Worm (Caenorhabditis elegans) whole organism, young adult: ENCODE data around the gene mboa-6.

Source experiments
- B0336.3 ChIP-seq: fragments of 200-800 bp; sonication (Bioruptor generic); IDR thresholded peaks from 2 replicates; pipeline ENCODE4 v1.3.6; 2022; ENCODE audit warnings: missing genetic modification characterization, missing compliant biosample characterization
- C17E4.6 ChIP-seq: fragments of 200-800 bp; sonication (Bioruptor generic); IDR thresholded peaks from 2 replicates; pipeline ENCODE4 v1.3.6; 2022; ENCODE audit warnings: missing genetic modification reagents, missing genetic modification characterization, missing compliant biosample characterization
- D2030.7 ChIP-seq: fragments of 200-800 bp; sonication (Bioruptor generic); IDR thresholded peaks from 2 replicates; pipeline ENCODE4 v1.3.6; 2022; ENCODE audit warnings: missing genetic modification reagents, missing genetic modification characterization, missing compliant biosample characterization
- F37B4.10 ChIP-seq: fragments of 200-800 bp; sonication (Bioruptor generic); IDR thresholded peaks from 2 replicates; pipeline ENCODE4 v1.3.6; 2022; ENCODE audit warnings: missing genetic modification characterization, missing compliant biosample characterization
- F49E8.2 ChIP-seq: sonication (generic microtip); optimal IDR thresholded peaks from 3 replicates; lab custom pipeline; 2017; ENCODE audit warnings: missing genetic modification characterization, mild to moderate bottlenecking, missing compliant biosample characterization, antibody characterized with exemption, moderate library complexity; ENCODE audit not compliant: insufficient read depth
- F57A8.1 ChIP-seq: fragments of 200-800 bp; sonication (Bioruptor generic); optimal IDR thresholded peaks from 2 replicates; lab custom pipeline; 2018; ENCODE audit warnings: mild to moderate bottlenecking, missing genetic modification characterization, moderate library complexity, missing compliant biosample characterization
- Y56A3A.18 ChIP-seq: fragments of 200-800 bp; sonication (Bioruptor generic); IDR thresholded peaks from 2 replicates; pipeline ENCODE4 v1.3.6; 2022; ENCODE audit warnings: missing genetic modification reagents, missing genetic modification characterization, missing compliant biosample characterization
- Y79H2A.3 ChIP-seq: fragments of 200-800 bp; sonication (Bioruptor generic); conservative IDR thresholded peaks from 2 replicates; pipeline ENCODE4 v1.3.6; 2022; ENCODE audit warnings: missing genetic modification reagents, missing genetic modification characterization, missing compliant biosample characterization
- ZK185.1 ChIP-seq: sonication (generic microtip); optimal IDR thresholded peaks from 2 replicates; lab custom pipeline; 2016; ENCODE audit warnings: mild to moderate bottlenecking, missing genetic modification characterization, missing compliant biosample characterization; ENCODE audit not compliant: poor library complexity, severe bottlenecking
- bed-1 ChIP-seq: fragments of 200-800 bp; sonication (Bioruptor generic); IDR thresholded peaks from 2 replicates; pipeline ENCODE4 v1.3.6; 2022; ENCODE audit warnings: missing genetic modification reagents, missing genetic modification characterization, missing compliant biosample characterization
- ccch-3 ChIP-seq: fragments of 200-800 bp; sonication (Bioruptor generic); optimal IDR thresholded peaks from 2 replicates; lab custom pipeline; 2018; ENCODE audit warnings: mild to moderate bottlenecking, missing genetic modification characterization, missing compliant biosample characterization
- cebp-1 ChIP-seq, 2 experiments: fragments of 200-800 bp in 1 of 2; sonication (Bioruptor generic) in 1 of 2; sonication (generic microtip) in 1 of 2; IDR thresholded peaks in 1 of 2; optimal IDR thresholded peaks in 1 of 2; 2 replicates each; pipeline versions ENCODE4 v1.3.6 to Lab custom; 2017 to 2022; ENCODE audit warnings: missing compliant biosample characterization in 2 of 2, missing genetic modification characterization in 2 of 2, mild to moderate bottlenecking in 1 of 2, missing genetic modification reagents in 1 of 2, moderate library complexity in 1 of 2
- cebp-2 ChIP-seq: fragments of 200-800 bp; sonication (Bioruptor generic); IDR thresholded peaks from 2 replicates; pipeline ENCODE4 v1.3.6; 2022; ENCODE audit warnings: missing genetic modification characterization, missing compliant biosample characterization
- ceh-100 ChIP-seq: fragments of 200-800 bp; sonication (Bioruptor generic); IDR thresholded peaks from 2 replicates; pipeline ENCODE4 v1.3.6; 2022; ENCODE audit warnings: missing genetic modification reagents, missing genetic modification characterization, missing compliant biosample characterization
- ceh-27 ChIP-seq: fragments of 200-800 bp; sonication (Bioruptor generic); optimal IDR thresholded peaks from 2 replicates; lab custom pipeline; 2018; ENCODE audit warnings: mild to moderate bottlenecking, missing genetic modification characterization, moderate library complexity, missing compliant biosample characterization
- die-1 ChIP-seq: sonication (generic microtip); optimal IDR thresholded peaks from 2 replicates; lab custom pipeline; 2016; ENCODE audit warnings: missing genotype, mild to moderate bottlenecking, missing genetic modification characterization, missing compliant biosample characterization
- dox-1 ChIP-seq: fragments of 200-800 bp; sonication (Bioruptor generic); IDR thresholded peaks from 2 replicates; pipeline ENCODE4 v1.3.6; 2022; ENCODE audit warnings: missing genetic modification reagents, missing genetic modification characterization, missing compliant biosample characterization
- egl-18 ChIP-seq: fragments of 200-800 bp; sonication (Bioruptor generic); IDR thresholded peaks from 2 replicates; pipeline ENCODE4 v1.3.6; 2022; ENCODE audit warnings: missing genetic modification reagents, missing genetic modification characterization, missing compliant biosample characterization
- him-1 ChIP-seq: sonication (generic microtip); optimal IDR thresholded peaks from 2 replicates; lab custom pipeline; 2016; ENCODE audit warnings: missing genotype, missing genetic modification reagents, missing genetic modification characterization, missing compliant biosample characterization
- hlh-12 ChIP-seq: sonication (generic microtip); optimal IDR thresholded peaks from 2 replicates; lab custom pipeline; 2016; ENCODE audit warnings: missing genetic modification characterization, missing compliant biosample characterization
- hrde-1 ChIP-seq: sonication (generic microtip); optimal IDR thresholded peaks from 2 replicates; lab custom pipeline; 2016; ENCODE audit warnings: missing genetic modification characterization, mild to moderate bottlenecking, missing compliant biosample characterization, moderate library complexity, missing genotype, missing genetic modification reagents, borderline replicate concordance
- let-526 ChIP-seq: fragments of 200-800 bp; sonication (Bioruptor generic); IDR thresholded peaks from 2 replicates; pipeline ENCODE4 v1.3.6; 2022; ENCODE audit warnings: missing genetic modification reagents, missing genetic modification characterization, missing compliant biosample characterization
- lin-26 ChIP-seq: fragments of 200-800 bp; sonication (Bioruptor generic); IDR thresholded peaks from 2 replicates; pipeline ENCODE4 v1.3.6; 2022; ENCODE audit warnings: missing genetic modification reagents, missing genetic modification characterization, missing compliant biosample characterization
- lin-40 ChIP-seq: sonication (generic microtip); optimal IDR thresholded peaks from 2 replicates; lab custom pipeline; 2016; ENCODE audit warnings: missing genetic modification characterization, mild to moderate bottlenecking, missing compliant biosample characterization, missing genotype, missing genetic modification reagents
- lin-54 ChIP-seq: fragments of 200-800 bp; sonication (Bioruptor generic); optimal IDR thresholded peaks from 2 replicates; lab custom pipeline; 2018; ENCODE audit warnings: mild to moderate bottlenecking, missing genetic modification characterization, missing compliant biosample characterization
- lsl-1 ChIP-seq: fragments of 200-800 bp; sonication (Bioruptor generic); optimal IDR thresholded peaks from 2 replicates; lab custom pipeline; 2018; ENCODE audit warnings: mild to moderate bottlenecking, missing genetic modification characterization, moderate library complexity, missing compliant biosample characterization
- mcd-1 ChIP-seq: fragments of 200-800 bp; sonication (Bioruptor generic); IDR thresholded peaks from 2 replicates; pipeline ENCODE4 v1.3.6; 2022; ENCODE audit warnings: missing genetic modification reagents, missing genetic modification characterization, missing compliant biosample characterization
- nhr-120 ChIP-seq: fragments of 200-800 bp; sonication (Bioruptor generic); IDR thresholded peaks from 2 replicates; pipeline ENCODE4 v1.3.6; 2022; ENCODE audit warnings: missing genetic modification characterization, missing compliant biosample characterization
- rec-8 ChIP-seq, 2 experiments: sonication (generic microtip); optimal IDR thresholded peaks; 2 replicates each; lab custom pipeline; 2016; ENCODE audit warnings: mild to moderate bottlenecking in 2 of 2, missing genetic modification characterization in 2 of 2, missing genetic modification reagents in 2 of 2, missing genotype in 2 of 2, missing biosample characterization in 1 of 2, missing compliant biosample characterization in 1 of 2, moderate library complexity in 1 of 2
- sea-2 ChIP-seq: fragments of 200-800 bp; sonication (Bioruptor generic); IDR thresholded peaks from 2 replicates; pipeline ENCODE4 v1.3.6; 2022; ENCODE audit warnings: missing genetic modification characterization, missing compliant biosample characterization
- snpc-1.1 ChIP-seq: sonication (generic microtip); optimal IDR thresholded peaks from 2 replicates; lab custom pipeline; 2017; ENCODE audit warnings: missing genetic modification characterization, mild to moderate bottlenecking, missing compliant biosample characterization, antibody characterized with exemption, moderate library complexity, missing genotype, missing genetic modification reagents; ENCODE audit not compliant: insufficient read depth
- sptf-2 ChIP-seq: fragments of 200-800 bp; sonication (Bioruptor generic); optimal IDR thresholded peaks from 2 replicates; lab custom pipeline; 2018; ENCODE audit warnings: mild to moderate bottlenecking, missing genetic modification characterization, missing compliant biosample characterization
- tbx-9 ChIP-seq: sonication (generic microtip); optimal IDR thresholded peaks from 2 replicates; lab custom pipeline; 2016; ENCODE audit warnings: borderline replicate concordance, missing genetic modification characterization, inconsistent platforms, missing compliant biosample characterization
- xnd-1 ChIP-seq: sonication (generic microtip); optimal IDR thresholded peaks from 2 replicates; lab custom pipeline; 2016; ENCODE audit warnings: missing genotype, missing genetic modification reagents, missing genetic modification characterization, missing compliant biosample characterization
- zfh-2 ChIP-seq: fragments of 200-800 bp; sonication (Bioruptor generic); conservative IDR thresholded peaks from 2 replicates; pipeline ENCODE4 v1.3.6; 2022; ENCODE audit warnings: missing genetic modification reagents, missing genetic modification characterization, missing compliant biosample characterization
- zim-3 ChIP-seq: sonication (generic microtip); optimal IDR thresholded peaks from 2 replicates; lab custom pipeline; 2017; ENCODE audit warnings: mild to moderate bottlenecking, missing genetic modification characterization, moderate library complexity, missing compliant biosample characterization
- ztf-18 ChIP-seq: sonication (generic microtip); optimal IDR thresholded peaks from 2 replicates; lab custom pipeline; 2016; ENCODE audit warnings: missing genotype, mild to moderate bottlenecking, missing genetic modification characterization, missing compliant biosample characterization
- ztf-28 ChIP-seq: fragments of 200-800 bp; sonication (Bioruptor generic); IDR thresholded peaks from 2 replicates; pipeline ENCODE4 v1.3.6; 2022; ENCODE audit warnings: missing genetic modification reagents, missing genetic modification characterization, missing compliant biosample characterization
- ztf-6 ChIP-seq: fragments of 200-800 bp; sonication (Bioruptor generic); IDR thresholded peaks from 2 replicates; pipeline ENCODE4 v1.3.6; 2022; ENCODE audit warnings: missing genetic modification reagents, missing genetic modification characterization, missing compliant biosample characterization

Gene mboa-6

DNA sequence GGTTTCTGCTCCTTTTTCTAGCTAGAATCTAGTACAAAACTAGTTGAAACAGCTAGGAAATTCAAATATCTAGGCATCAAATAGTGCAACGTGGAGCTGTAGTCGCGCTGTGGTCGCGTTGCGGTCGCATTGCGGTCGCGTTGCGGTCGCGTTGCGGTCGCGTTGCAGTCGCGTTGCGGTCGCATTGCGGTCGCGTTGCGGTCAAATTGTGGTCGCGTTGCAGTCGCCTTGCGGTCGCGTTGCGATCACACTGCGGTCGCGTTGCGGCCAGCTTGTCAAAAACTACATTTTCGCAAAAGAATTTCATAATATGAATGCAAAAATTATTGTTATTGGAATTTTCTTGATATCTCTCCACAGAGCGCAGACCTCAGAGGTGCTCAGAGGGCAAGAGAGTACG, 14.2 kb upstream of the mboa-6 start (continued):
- TF ChIP-seq hrde-1 (no peak), F49E8.2 (tag; lab: Kevin White, UChicago) (no peak), sea-2 (0 out of 2 replicates have a peak, but pooled peaks have one; percentile 17), mcd-1 (no peak)

DNA sequence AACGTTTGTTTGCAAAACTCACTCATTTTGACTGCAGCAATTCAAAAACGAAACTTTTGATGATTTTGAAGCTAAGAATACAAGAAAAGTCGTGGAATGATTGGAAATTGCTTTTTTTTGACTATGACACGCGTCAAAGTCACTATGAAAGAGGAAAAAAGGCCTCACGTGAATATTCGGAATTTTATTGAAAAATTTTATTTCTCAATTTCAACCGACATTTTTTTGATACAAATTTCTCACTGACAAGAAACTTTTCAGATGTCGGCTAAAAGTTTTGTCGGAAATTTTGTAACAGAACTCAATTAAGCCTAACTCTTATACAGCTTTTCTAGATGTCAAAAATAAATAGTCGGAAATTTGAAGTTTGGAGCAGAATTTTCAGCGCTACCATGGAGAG, 8.7 kb upstream of the mboa-6 start, which contains the start of gene R155.5:
R155.5 (minus strand) TSS at position 101 of the 400 bp plus-strand sequence.
- TF ChIP-seq let-526: no peak

DNA sequence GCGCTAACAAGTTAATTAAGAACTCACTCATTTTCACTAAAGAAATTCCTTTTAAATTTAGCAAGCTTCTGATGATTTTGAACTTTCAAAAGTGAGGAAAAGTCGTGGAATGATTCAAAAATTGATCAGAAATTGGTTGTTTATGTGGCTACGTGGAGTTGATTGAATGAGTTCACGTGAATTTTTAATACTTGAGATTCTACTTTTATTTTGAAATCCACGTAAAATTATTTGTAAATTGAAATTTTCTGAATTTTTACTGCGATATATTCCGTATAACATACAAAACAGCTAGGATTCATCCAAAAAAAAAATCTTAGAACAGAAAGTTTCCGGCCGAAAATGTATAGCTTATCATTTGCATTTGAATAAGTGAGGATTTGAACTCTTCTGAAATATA, 8.1 kb upstream of the mboa-6 start, which contains the start of gene moa-1:
moa-1 (minus strand) TSS at position 101 of the 400 bp plus-strand sequence.
- TF ChIP-seq lin-26 (GFP tag; lab: Robert Waterston, UW) (no peak), D2030.7 (GFP tag; lab: Robert Waterston, UW) (no peak), C17E4.6 (GFP tag; lab: Robert Waterston, UW) (no peak), nhr-120 (GFP tag; lab: Robert Waterston, UW) (no peak), xnd-1 (no peak), egl-18 (GFP tag; lab: Robert Waterston, UW) (no peak), B0336.3 (GFP tag; lab: Robert Waterston, UW) (no peak), Y56A3A.18 (no peak), dox-1 (GFP tag; lab: Robert Waterston, UW) (no peak), him-1 (tag; lab: Kevin White, UChicago) (no peak), cebp-1 (GFP tag; IDR thresholded peaks at IDR 0.05; lab: Robert Waterston, UW) (no peak), cebp-1 (tag; optimal IDR thresholded peaks at IDR 0.05; lab: Kevin White, UChicago) (no peak), bed-1 (GFP tag; lab: Robert Waterston, UW) (no peak), ztf-18 (tag; lab: Kevin White, UChicago) (no peak), F57A8.1 (GFP tag; lab: Kevin White, UChicago) (no peak), cebp-2 (no peak)

DNA sequence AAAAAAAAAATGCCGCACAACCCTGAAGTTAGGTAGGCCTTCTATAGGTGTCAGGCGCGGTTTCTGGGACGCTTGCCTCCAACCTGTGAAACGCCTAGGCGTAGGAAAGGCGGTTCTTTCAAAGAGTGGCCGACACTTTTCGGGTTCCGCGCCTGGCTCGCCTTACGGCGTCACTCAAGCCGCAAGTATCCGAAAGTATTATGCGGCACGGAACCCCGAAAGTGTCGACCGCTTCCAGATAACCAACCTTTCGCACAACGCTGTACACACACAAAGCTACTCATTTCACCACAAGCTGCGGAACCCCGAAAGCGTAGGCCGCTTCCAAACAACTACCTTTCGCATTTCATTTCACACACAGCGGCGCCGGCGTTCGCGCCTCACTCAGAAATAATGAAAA, 1.4 kb upstream of the mboa-6 start:
- TF ChIP-seq ccch-3 (GFP tag; lab: Kevin White, UChicago): no peak
- no peak for TF ChIP-seq lsl-1
- TF ChIP-seq Y79H2A.3 (GFP tag; lab: Robert Waterston, UW): no peak
- no peak for TF ChIP-seq tbx-9
- no peak for TF ChIP-seq ZK185.1
- no peak for TF ChIP-seq die-1
- TF ChIP-seq sptf-2 (GFP tag; lab: Kevin White, UChicago): no peak
- no peak for TF ChIP-seq ztf-6 (GFP tag; lab: Robert Waterston, UW)
- no peak for TF ChIP-seq ceh-100 (GFP tag; lab: Robert Waterston, UW)
- TF ChIP-seq zfh-2 (GFP tag; lab: Robert Waterston, UW): peak; percentile 53
- no peak for TF ChIP-seq ceh-27
- TF ChIP-seq hlh-12 (tag; lab: Kevin White, UChicago): no peak
- peak; percentile 40 for TF ChIP-seq snpc-1.1 (tag; lab: Kevin White, UChicago)
- TF ChIP-seq zim-3: no peak
- TF ChIP-seq C17E4.6 (GFP tag; lab: Robert Waterston, UW): no peak
- TF ChIP-seq hrde-1: no peak
- no peak for TF ChIP-seq lin-54 (GFP tag; lab: Kevin White, UChicago)
- no peak for TF ChIP-seq ztf-28
- no peak for TF ChIP-seq lin-40 (tag; lab: Kevin White, UChicago)
- peak; percentile 92; the same call in 1 of the 2 replicates for TF ChIP-seq F37B4.10 (GFP tag; lab: Robert Waterston, UW)
- TF ChIP-seq rec-8 (tag; optimal IDR thresholded peaks at IDR 0.05; lab: Kevin White, UChicago): no peak
